Worm (Caenorhabditis elegans): ENCODE measurements around the gene F08H9.2.
A peak's percentile ranks its signal among the peaks of the same experiment; 100 is the strongest.

The F08H9.2 gene

ce11 chrV:14480533-14480932, 20.1 kb downstream of the F08H9.2 start:
- TF ChIP-seq unc-55 (GFP tag; optimal IDR thresholded peaks at IDR 0.05) (no peak), mdl-1 (tag; optimal IDR thresholded peaks at IDR 0.05) (no peak)

DNA sequence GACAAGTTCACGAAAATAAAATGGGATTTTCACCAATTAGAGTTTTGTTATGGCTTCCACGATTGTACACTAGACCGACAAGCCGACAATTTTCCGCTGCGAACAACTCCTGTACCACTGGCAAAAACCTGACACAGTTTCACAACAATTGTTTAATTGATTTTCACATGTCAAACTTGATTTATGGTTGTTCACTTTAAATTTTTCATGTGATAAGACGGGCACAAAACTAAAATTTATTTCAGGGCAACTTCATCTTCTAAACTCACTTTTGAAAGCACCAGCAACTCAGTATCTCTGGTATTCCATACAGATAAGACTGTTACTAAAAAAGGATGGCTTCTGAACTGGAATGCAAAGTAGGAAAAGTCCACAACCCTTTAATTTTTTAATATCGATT, 20.9 kb downstream of the F08H9.2 start, which contains the start of gene R02D5.7:
R02D5.7 (minus strand) TSS at position 101 of the 400 bp plus-strand sequence.
- TF ChIP-seq nhr-21 (tag; optimal IDR thresholded peaks at IDR 0.05) (no peak), lin-39 (tag; optimal IDR thresholded peaks at IDR 0.05) (no peak), mbf-1 (tag; optimal IDR thresholded peaks at IDR 0.05) (no peak), nhr-25 (tag; optimal IDR thresholded peaks at IDR 0.05) (no peak), aly-2 (tag; optimal IDR thresholded peaks at IDR 0.05) (no peak), zag-1 (tag; optimal IDR thresholded peaks at IDR 0.05) (no peak), nhr-129 (tag; optimal IDR thresholded peaks at IDR 0.05) (no peak), fos-1 (tag; optimal IDR thresholded peaks at IDR 0.05) (no peak), peb-1 (tag; optimal IDR thresholded peaks at IDR 0.05) (no peak), ztf-1 (GFP tag; conservative IDR thresholded peaks at IDR 0.05) (no peak)

- TF ChIP-seq nhr-77 (tag; optimal IDR thresholded peaks at IDR 0.05), result no peak
- TF ChIP-seq F13H6.1 (tag; optimal IDR thresholded peaks at IDR 0.05), result no peak
- no peak for TF ChIP-seq mab-5 (tag; optimal IDR thresholded peaks at IDR 0.05)
Observed at ce11 chrV:14481987-14482386, 21.5 kb downstream of the F08H9.2 start, which contains the start of gene R02D5.10. TSS of gene R02D5.10 (plus strand) at chrV:14482287.

DNA sequence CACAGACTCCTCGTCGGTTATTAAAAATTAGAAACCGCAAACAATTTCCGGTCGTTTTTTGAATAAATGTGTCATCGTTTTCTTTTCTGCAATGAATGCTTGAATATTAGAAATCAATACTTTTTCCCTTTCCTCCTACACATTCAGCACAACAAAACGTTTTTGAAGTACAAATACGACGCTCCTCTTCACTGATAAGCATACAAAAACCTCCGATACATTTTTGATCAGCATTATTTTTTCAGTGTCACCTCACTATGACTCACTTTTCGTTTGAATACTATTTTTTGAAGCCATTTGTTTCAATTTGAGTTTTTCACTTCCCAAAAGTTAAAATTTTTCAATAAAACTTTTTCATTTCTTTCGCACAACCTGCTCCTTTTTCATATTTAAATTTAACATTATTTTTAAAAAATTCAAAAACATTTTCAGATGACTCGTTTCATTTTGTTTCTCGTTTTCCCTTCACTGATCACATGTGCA, 22.3 kb downstream of the F08H9.2 start, which contains the start of gene R02D5.3:
R02D5.3 (plus strand) TSS at position 433 of the 483 bp plus-strand sequence.
- TF ChIP-seq fos-1 (tag; optimal IDR thresholded peaks at IDR 0.05) (peak; percentile 96), nhr-23 (tag; optimal IDR thresholded peaks at IDR 0.05) (no peak), gmeb-1 (tag; optimal IDR thresholded peaks at IDR 0.05) (no peak), Y55F3AM.14 (GFP tag; optimal IDR thresholded peaks at IDR 0.05) (no peak), skn-1 (tag; optimal IDR thresholded peaks at IDR 0.05) (peak; percentile 61), crh-2 (tag; optimal IDR thresholded peaks at IDR 0.05) (no peak)

DNA sequence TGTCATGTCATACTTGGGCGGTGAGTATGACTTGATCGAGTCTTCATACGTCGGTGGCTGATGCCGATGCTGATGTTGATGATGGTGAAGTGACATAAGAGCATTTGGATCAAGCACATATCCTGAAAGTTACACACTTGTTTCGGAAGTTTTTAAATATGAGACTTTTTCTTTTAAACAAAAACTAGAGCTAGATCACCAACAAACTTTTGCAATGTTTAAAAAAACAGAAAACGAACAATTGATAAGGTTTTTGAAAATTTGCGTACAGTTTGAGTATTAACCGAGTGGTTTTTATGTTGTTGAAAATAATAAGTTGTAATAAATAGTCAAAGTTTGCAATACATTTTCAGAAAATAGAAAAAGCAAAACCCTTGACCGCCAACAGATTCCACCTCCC, 24.1 kb downstream of the F08H9.2 start, which contains the start of gene R02D5.4:
R02D5.4 (minus strand) TSS at position 101 of the 400 bp plus-strand sequence.
- TF ChIP-seq lin-39 (tag; optimal IDR thresholded peaks at IDR 0.05) (no peak), mab-5 (tag; optimal IDR thresholded peaks at IDR 0.05) (no peak), skn-1 (tag; optimal IDR thresholded peaks at IDR 0.05) (no peak), aly-2 (tag; optimal IDR thresholded peaks at IDR 0.05) (no peak), peb-1 (tag; optimal IDR thresholded peaks at IDR 0.05) (no peak), elt-3 (tag; optimal IDR thresholded peaks at IDR 0.05) (no peak), blmp-1 (tag; optimal IDR thresholded peaks at IDR 0.05; ENCODE audit: insufficient read depth) (no peak), ztf-4 (tag; optimal IDR thresholded peaks at IDR 0.05) (no peak), F13H6.1 (tag; optimal IDR thresholded peaks at IDR 0.05) (no peak), nhr-129 (tag; optimal IDR thresholded peaks at IDR 0.05) (no peak), lin-11 (tag; optimal IDR thresholded peaks at IDR 0.05) (no peak), snpc-4 (tag; optimal IDR thresholded peaks at IDR 0.05) (no peak), fos-1 (tag; optimal IDR thresholded peaks at IDR 0.05) (no peak), lsy-2 (tag; optimal IDR thresholded peaks at IDR 0.05) (no peak), nhr-23 (tag; optimal IDR thresholded peaks at IDR 0.05) (no peak), nhr-6 (tag; optimal IDR thresholded peaks at IDR 0.05) (no peak)

ce11 chrV:14491097-14491496, 30.6 kb downstream of the F08H9.2 start:
- TF ChIP-seq Y55F3AM.14 (GFP tag; optimal IDR thresholded peaks at IDR 0.05) (no peak), nhr-6 (tag; optimal IDR thresholded peaks at IDR 0.05) (no peak)

DNA sequence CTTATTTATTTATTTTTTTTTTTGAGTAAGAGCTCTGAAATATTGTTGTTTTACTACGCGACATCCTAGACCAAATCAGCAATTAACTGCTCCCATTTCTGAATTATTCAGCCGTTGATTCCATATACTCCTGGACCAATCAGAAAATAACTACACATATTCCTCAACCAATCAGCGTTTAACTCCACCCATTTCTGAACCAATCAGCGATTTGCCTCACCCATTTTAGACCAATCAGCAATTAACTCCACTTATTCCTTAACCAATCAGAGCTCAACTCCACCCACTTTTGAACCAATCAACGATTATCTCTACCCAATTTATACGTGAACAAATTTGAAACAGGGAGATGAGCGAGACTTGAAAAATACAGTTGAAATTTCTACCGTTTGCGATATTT, 33.2 kb downstream of the F08H9.2 start:
- TF ChIP-seq aly-2 (tag; optimal IDR thresholded peaks at IDR 0.05) (no peak), mbf-1 (tag; optimal IDR thresholded peaks at IDR 0.05) (no peak), blmp-1 (tag; optimal IDR thresholded peaks at IDR 0.05; ENCODE audit: insufficient read depth) (no peak), dmd-4 (tag; optimal IDR thresholded peaks at IDR 0.05) (no peak), sem-4 (tag; optimal IDR thresholded peaks at IDR 0.05) (no peak), fos-1 (tag; optimal IDR thresholded peaks at IDR 0.05) (no peak), nhr-11 (tag; optimal IDR thresholded peaks at IDR 0.05) (no peak), nhr-12 (tag; optimal IDR thresholded peaks at IDR 0.05) (no peak), nhr-77 (tag; optimal IDR thresholded peaks at IDR 0.05) (no peak), F13H6.1 (tag; optimal IDR thresholded peaks at IDR 0.05) (no peak)

All from whole organism, L2 larva.